Fruit fly (Drosophila melanogaster) Kc167 (cell line): ENCODE results near the gene Dhrs4.

Experiments
- Myc ChIP-seq: fragments of >200 bp; optimal IDR thresholded peaks from 2 replicates; lab custom pipeline; 2017; ENCODE audit warnings: missing external identifiers
- Sin3A ChIP-seq: fragments of >200 bp; optimal IDR thresholded peaks from 2 replicates; lab custom pipeline; 2018; ENCODE audit warnings: missing external identifiers
- h ChIP-seq: fragments of >200 bp; optimal IDR thresholded peaks from 3 replicates; lab custom pipeline; 2018; ENCODE audit warnings: missing external identifiers
- insv ChIP-seq: fragments of >200 bp; optimal IDR thresholded peaks from 3 replicates; lab custom pipeline; 2018; ENCODE audit warnings: missing external identifiers
- psq ChIP-seq: fragments of >200 bp; optimal IDR thresholded peaks from 2 replicates; lab custom pipeline; 2017; ENCODE audit warnings: missing external identifiers
- ttk ChIP-seq: sonication (Bioruptor generic); optimal IDR thresholded peaks from 2 replicates; lab custom pipeline; 2017; ENCODE audit warnings: missing external identifiers

The Dhrs4 gene

dm6 chr3L:5131245-5131644 lies 10.2 kb downstream of the Dhrs4 start, which contains the start of gene CG15212:
CG15212 (plus strand) TSS chr3L:5131545.
- TF ChIP-seq h (lab: Kevin White, UChicago), result no peak
- TF ChIP-seq psq, result no peak

- TF ChIP-seq ttk (lab: Kevin White, UChicago) (no peak), Sin3A (no peak), psq (no peak), h (lab: Kevin White, UChicago) (no peak), insv (lab: Kevin White, UChicago) (no peak), Myc (lab: Kevin White, UChicago) (no peak)
Measured at dm6 chr3L:5130508-5130907, 10.9 kb downstream of the Dhrs4 start.

dm6 chr3L:5129199-5129598 lies 12.2 kb downstream of the Dhrs4 start, which contains the start of gene CG4597:
CG4597 (plus strand) TSS chr3L:5129499.
- TF ChIP-seq Myc (lab: Kevin White, UChicago) (no peak), Sin3A (no peak), h (lab: Kevin White, UChicago) (no peak), psq (no peak), insv (lab: Kevin White, UChicago) (no peak), ttk (lab: Kevin White, UChicago) (no peak)

- TF ChIP-seq Myc (lab: Kevin White, UChicago) (no peak), insv (lab: Kevin White, UChicago) (no peak), h (lab: Kevin White, UChicago) (no peak), ttk (lab: Kevin White, UChicago) (no peak), Sin3A (no peak), psq (no peak)
Measured at dm6 chr3L:5128214-5128613, 13.2 kb downstream of the Dhrs4 start.

dm6 chr3L:5127609-5128008 lies 13.8 kb downstream of the Dhrs4 start:
- TF ChIP-seq ttk (lab: Kevin White, UChicago) (no peak), Myc (lab: Kevin White, UChicago) (no peak), insv (lab: Kevin White, UChicago) (no peak), h (lab: Kevin White, UChicago) (no peak), psq (no peak), Sin3A (no peak)

- TF ChIP-seq ttk (lab: Kevin White, UChicago), result no peak
- TF ChIP-seq Sin3A, result no peak
- TF ChIP-seq insv (lab: Kevin White, UChicago), result no peak
Measured at dm6 chr3L:5125202-5125601, 16.2 kb downstream of the Dhrs4 start.

dm6 chr3L:5102050-5102449 lies 39.4 kb downstream of the Dhrs4 start:
- TF ChIP-seq h (lab: Kevin White, UChicago) (no peak), psq (no peak), Sin3A (no peak), ttk (lab: Kevin White, UChicago) (no peak), insv (lab: Kevin White, UChicago) (no peak), Myc (lab: Kevin White, UChicago) (no peak)

- no peak for TF ChIP-seq psq
- no peak for TF ChIP-seq Myc (lab: Kevin White, UChicago)
- no peak for TF ChIP-seq Sin3A
- no peak for TF ChIP-seq ttk (lab: Kevin White, UChicago)
- no peak for TF ChIP-seq insv (lab: Kevin White, UChicago)
- TF ChIP-seq h (lab: Kevin White, UChicago), result no peak
Measured at dm6 chr3L:5096674-5097073, 44.8 kb downstream of the Dhrs4 start.
